Worm (Caenorhabditis elegans): Measurements from ENCODE around the gene fubl-1.

- TF ChIP-seq ceh-2 (tag; optimal IDR thresholded peaks at IDR 0.05) = no peak
- no peak for TF ChIP-seq lim-6 (tag; optimal IDR thresholded peaks at IDR 0.05)
- no peak for TF ChIP-seq elt-2 (tag; optimal IDR thresholded peaks at IDR 0.05)
- TF ChIP-seq dve-1 (tag; optimal IDR thresholded peaks at IDR 0.05) = no peak
- no peak for TF ChIP-seq T23F11.4 (GFP tag; optimal IDR thresholded peaks at IDR 0.05)
- no peak for TF ChIP-seq ttx-3 (tag; optimal IDR thresholded peaks at IDR 0.05)
Measured at ce11 chrV:10252682-10253081, 14.0 kb upstream of the fubl-1 start.

All from whole organism, late embryonic.